Worm (Caenorhabditis elegans): ENCODE measurements around the gene ttr-9.
A peak's percentile ranks its signal among the peaks of the same experiment; 100 is the strongest.

ttr-9 gene

ce11 chrIV:9525682-9526416 is 19.7 kb upstream of the ttr-9 start, which contains the start of gene elo-1 (continued):
- no peak for TF ChIP-seq Y48G9A.11 (GFP tag; IDR thresholded peaks at IDR 0.05)
- peak; percentile 31 for TF ChIP-seq hlh-30 (tag; optimal IDR thresholded peaks at IDR 0.05; ENCODE audit: insufficient read depth)
- TF ChIP-seq zip-2 (tag; optimal IDR thresholded peaks at IDR 0.05), result no peak
- no peak for TF ChIP-seq set-16 (GFP tag; IDR thresholded peaks at IDR 0.05)
- no peak for TF ChIP-seq ceh-20 (GFP tag; IDR thresholded peaks at IDR 0.05)
- TF ChIP-seq Y105C5A.15 (GFP tag; IDR thresholded peaks at IDR 0.05), result no peak
- no peak for TF ChIP-seq F10B5.3 (tag; optimal IDR thresholded peaks at IDR 0.05)
- no peak for TF ChIP-seq nhr-111 (GFP tag; optimal IDR thresholded peaks at IDR 0.05)
- TF ChIP-seq lsy-2 (tag; optimal IDR thresholded peaks at IDR 0.05), result peak in 1 of 2 experiments; percentile 23
- TF ChIP-seq php-3 (GFP tag; IDR thresholded peaks at IDR 0.05), result peak; percentile 77; the same call in 1 of the 2 replicates
- TF ChIP-seq ztf-7 (tag; optimal IDR thresholded peaks at IDR 0.05), result no peak
- 0 out of 2 replicates have a peak, but pooled peaks have one; percentile 12 for TF ChIP-seq madf-9 (GFP tag; conservative IDR thresholded peaks at IDR 0.05)
- no peak for TF ChIP-seq R02D3.7 (tag; optimal IDR thresholded peaks at IDR 0.05)
- TF ChIP-seq mes-2 (tag; optimal IDR thresholded peaks at IDR 0.05; ENCODE audit: poor library complexity, severe bottlenecking), result no peak
- TF ChIP-seq lim-7 (GFP tag; IDR thresholded peaks at IDR 0.05), result no peak
- peak; percentile 26 for TF ChIP-seq dpl-1 (GFP tag; optimal IDR thresholded peaks at IDR 0.05)
- no peak for TF ChIP-seq ceh-32 (tag; optimal IDR thresholded peaks at IDR 0.05; ENCODE audit: poor library complexity)
- no peak for TF ChIP-seq unc-39 (tag; optimal IDR thresholded peaks at IDR 0.05)
- no peak for TF ChIP-seq egl-27 (tag; optimal IDR thresholded peaks at IDR 0.05)
- no peak for TF ChIP-seq Y5F2A.4 (GFP tag; optimal IDR thresholded peaks at IDR 0.05)
- no peak for TF ChIP-seq ZK337.2 (GFP tag; IDR thresholded peaks at IDR 0.05)
- TF ChIP-seq cey-2 (tag; optimal IDR thresholded peaks at IDR 0.05; ENCODE audit: borderline replicate concordance, insufficient read depth), result no peak
- no peak for TF ChIP-seq unc-62 (GFP tag; optimal IDR thresholded peaks at IDR 0.05 in 1 of 2)
- TF ChIP-seq unc-62 (tag; optimal IDR thresholded peaks at IDR 0.05), result no peak
- no peak for TF ChIP-seq attf-4 (tag; optimal IDR thresholded peaks at IDR 0.05)
- no peak for TF ChIP-seq ctbp-1 (GFP tag; IDR thresholded peaks at IDR 0.05)
- no peak for TF ChIP-seq jun-1 (tag; optimal IDR thresholded peaks at IDR 0.05)
- TF ChIP-seq nhr-25 (tag; optimal IDR thresholded peaks at IDR 0.05; ENCODE audit: borderline replicate concordance, insufficient read depth), result peak; percentile 11
- 0 out of 2 replicates have a peak, but pooled peaks have one; percentile 30 for TF ChIP-seq zfp-3 (GFP tag; conservative IDR thresholded peaks at IDR 0.05)
- no peak for TF ChIP-seq gei-8 (GFP tag; optimal IDR thresholded peaks at IDR 0.05)
- peak; percentile 78 for TF ChIP-seq dve-1 (tag; optimal IDR thresholded peaks at IDR 0.05; ENCODE audit: insufficient read depth)
- no peak for TF ChIP-seq zag-1 (tag; optimal IDR thresholded peaks at IDR 0.05)
- TF ChIP-seq pqm-1 (tag; optimal IDR thresholded peaks at IDR 0.05), result peak; percentile 64
- TF ChIP-seq ZK546.5 (tag; optimal IDR thresholded peaks at IDR 0.05), result no peak
- 0 out of 2 replicates have a peak, but pooled peaks have one; percentile 43 for TF ChIP-seq saeg-2 (GFP tag; IDR thresholded peaks at IDR 0.05)
- TF ChIP-seq ceh-62 (tag; optimal IDR thresholded peaks at IDR 0.05), result no peak
- TF ChIP-seq mdt-29 (GFP tag; IDR thresholded peaks at IDR 0.05), result peak; percentile 49; the same call in 1 of the 2 replicates
- TF ChIP-seq daf-8 (GFP tag; IDR thresholded peaks at IDR 0.05), result no peak
- peak in 1 of 2 experiments; percentile 22 for TF ChIP-seq daf-16 (GFP tag; optimal IDR thresholded peaks at IDR 0.05)
- peak; percentile 63 for TF ChIP-seq daf-16 (tag; optimal IDR thresholded peaks at IDR 0.05)
- TF ChIP-seq dmd-8 (GFP tag; IDR thresholded peaks at IDR 0.05), result no peak
- TF ChIP-seq F37D6.2 (tag; optimal IDR thresholded peaks at IDR 0.05), result no peak
- TF ChIP-seq tra-1 (GFP tag; IDR thresholded peaks at IDR 0.05), result peak; percentile 64; the same call in 1 of the 2 replicates
- TF ChIP-seq ama-1 (optimal IDR thresholded peaks at IDR 0.05), result no peak
- TF ChIP-seq mdl-1 (tag; optimal IDR thresholded peaks at IDR 0.05), result peak in 1 of 2 experiments; percentile 38
- TF ChIP-seq lir-3 (tag; optimal IDR thresholded peaks at IDR 0.05), result no peak
- no peak for TF ChIP-seq hif-1 (tag; optimal IDR thresholded peaks at IDR 0.05)
- TF ChIP-seq ceh-44 (GFP tag; IDR thresholded peaks at IDR 0.05), result no peak
- peak; percentile 63 for TF ChIP-seq nhr-48 (tag; optimal IDR thresholded peaks at IDR 0.05)

Data from whole organism, L4 larva.